Fruit fly (Drosophila melanogaster): ENCODE data around the gene Pex2.
A peak's percentile ranks its signal among the peaks of the same experiment; 100 is the strongest.

DNA sequence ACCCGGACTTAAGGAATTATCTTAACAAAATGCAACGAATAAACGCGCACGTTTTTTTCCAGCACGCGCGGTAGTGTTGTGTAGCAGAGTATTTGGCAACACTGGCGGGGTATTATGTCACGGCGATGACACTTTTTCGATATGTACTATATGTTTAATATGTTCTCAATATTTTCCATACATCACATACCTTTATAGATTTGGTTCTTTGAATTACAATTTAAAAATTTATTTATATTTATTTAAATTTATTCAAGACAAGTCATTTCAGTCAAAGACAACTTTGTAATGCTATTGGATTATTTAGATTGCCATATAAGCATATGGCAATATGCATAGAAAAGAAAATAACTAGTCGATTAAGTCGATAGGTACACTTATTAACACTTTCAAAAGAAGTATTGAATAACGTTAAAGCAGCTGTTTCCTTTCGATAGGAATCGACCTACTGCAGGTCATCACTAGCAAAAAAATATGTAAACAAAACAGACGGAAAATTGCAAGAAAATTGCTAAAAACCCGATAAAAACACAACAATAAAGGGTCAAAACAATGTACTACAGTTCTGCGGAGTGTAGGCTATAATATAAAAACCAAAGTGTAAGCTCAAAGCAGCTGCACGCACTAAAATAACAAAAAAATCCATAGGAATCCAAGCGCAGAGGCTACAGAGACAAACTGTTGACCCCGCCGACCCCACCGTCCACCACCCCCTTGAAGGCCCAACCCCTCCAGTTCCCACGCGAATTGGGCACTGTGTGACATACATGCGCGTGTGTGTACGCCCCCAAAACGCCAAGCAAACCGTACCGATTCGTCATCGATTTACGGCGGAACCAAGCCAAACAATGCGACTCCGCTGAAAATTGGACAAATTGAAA, 7.5 kb downstream of the Pex2 start, which contains the start of the genes CG7182 and GAPcenA:
- TF ChIP-seq CG15710 (tag; optimal IDR thresholded peaks at IDR 0.05): peak; percentile 80
- peak; percentile 64 for TF ChIP-seq CG9948 (tag; optimal IDR thresholded peaks at IDR 0.05)
- TF ChIP-seq CG13204 (GFP tag; optimal IDR thresholded peaks at IDR 0.05): no peak
- peak; percentile 85 for TF ChIP-seq EcR (GFP tag; optimal IDR thresholded peaks at IDR 0.05)
- peak; percentile 80 for TF ChIP-seq CG8159 (tag; optimal IDR thresholded peaks at IDR 0.05)
- no peak for TF ChIP-seq CG8301 (tag; optimal IDR thresholded peaks at IDR 0.05)
- TF ChIP-seq Pif1B (GFP tag; optimal IDR thresholded peaks at IDR 0.05): no peak
- TF ChIP-seq CG17806 (tag; optimal IDR thresholded peaks at IDR 0.05): peak; percentile 63
- no peak for TF ChIP-seq gl (tag; optimal IDR thresholded peaks at IDR 0.05)
- peak; percentile 49 for TF ChIP-seq Ets98B (GFP tag; IDR thresholded peaks at IDR 0.05)
- no peak; the same call in 1 of the 3 replicates for TF ChIP-seq fd96Ca (GFP tag; IDR thresholded peaks at IDR 0.05)
